Worm (Caenorhabditis elegans) whole organism, L2 larva: ENCODE data around the gene C54D1.7.

Experiments used
- blmp-1 ChIP-seq: sonication (generic microtip); optimal IDR thresholded peaks from 2 replicates; lab custom pipeline; 2017; ENCODE audit warnings: missing genetic modification characterization, mild to moderate bottlenecking, missing compliant biosample characterization, antibody characterized with exemption, moderate library complexity; ENCODE audit not compliant: insufficient read depth
- nhr-11 ChIP-seq: fragments of 150-350 bp; optimal IDR thresholded peaks from 2 replicates; lab custom pipeline; 2014; ENCODE audit warnings: missing biosample characterization, missing genetic modification characterization

DNA sequence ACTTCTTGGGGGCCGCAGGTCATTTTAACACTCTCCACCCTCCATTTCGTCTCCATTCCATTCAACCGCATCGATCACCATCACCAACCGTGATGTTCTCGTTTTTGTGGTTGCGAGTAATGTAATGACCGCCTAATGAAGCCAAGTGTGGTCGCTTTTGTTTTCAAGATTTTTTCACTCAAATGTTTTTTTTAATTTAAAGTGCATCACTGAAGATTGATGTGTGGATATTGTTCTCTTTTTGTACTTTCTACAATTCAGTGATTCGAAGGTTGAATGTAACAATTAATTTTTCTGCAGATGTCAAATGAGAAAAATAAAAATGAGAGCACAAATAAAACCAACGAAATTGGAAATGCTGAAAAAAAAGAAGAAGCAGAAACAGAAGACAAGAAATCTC is 2.9 kb upstream of the C54D1.7 start, which contains the start of gene pgp-10:
- TF ChIP-seq blmp-1 (no peak), nhr-11 (no peak)
